Worm (Caenorhabditis elegans) whole organism, late embryonic: ENCODE results near the gene nspb-4.
A peak's percentile ranks its signal among the peaks of the same experiment; 100 is the strongest.

Source experiments
- C08G9.2 ChIP-seq: sonication (generic microtip); optimal IDR thresholded peaks from 2 replicates; lab custom pipeline; 2016; ENCODE audit warnings: mild to moderate bottlenecking, missing genetic modification characterization, moderate library complexity, missing compliant biosample characterization
- C38D4.7 ChIP-seq: fragments of 200-800 bp; sonication (Bioruptor generic); optimal IDR thresholded peaks from 2 replicates; lab custom pipeline; 2018; ENCODE audit warnings: mild to moderate bottlenecking, missing genetic modification characterization, moderate library complexity, missing compliant biosample characterization
- F13H6.1 ChIP-seq: sonication (generic microtip); optimal IDR thresholded peaks from 2 replicates; lab custom pipeline; 2016; ENCODE audit warnings: missing genetic modification characterization, missing compliant biosample characterization
- K09A11.1 ChIP-seq: sonication (generic microtip); optimal IDR thresholded peaks from 2 replicates; lab custom pipeline; 2017; ENCODE audit warnings: antibody characterized with exemption, mild to moderate bottlenecking, missing genetic modification characterization, missing compliant biosample characterization; ENCODE audit not compliant: insufficient read depth
- Y22D7AL.16 ChIP-seq: sonication (generic microtip); optimal IDR thresholded peaks from 2 replicates; lab custom pipeline; 2016; ENCODE audit warnings: missing genetic modification characterization, missing compliant biosample characterization
- ahr-1 ChIP-seq: sonication (generic microtip); optimal IDR thresholded peaks from 2 replicates; lab custom pipeline; 2016; ENCODE audit warnings: missing genetic modification characterization, missing compliant biosample characterization
- ama-1 ChIP-seq: fragments of 150-350 bp; optimal IDR thresholded peaks from 2 replicates; lab custom pipeline; 2014
- ceh-14 ChIP-seq: sonication (generic microtip); optimal IDR thresholded peaks from 2 replicates; lab custom pipeline; 2016; ENCODE audit warnings: missing genotype, missing genetic modification characterization, missing compliant biosample characterization
- ceh-18 ChIP-seq: sonication (generic microtip); optimal IDR thresholded peaks from 2 replicates; lab custom pipeline; 2016; ENCODE audit warnings: missing genetic modification characterization, missing compliant biosample characterization
- ceh-2 ChIP-seq: sonication (generic microtip); optimal IDR thresholded peaks from 2 replicates; lab custom pipeline; 2016; ENCODE audit warnings: missing genotype, missing genetic modification characterization, missing compliant biosample characterization
- ceh-30 ChIP-seq: fragments of 150-350 bp; optimal IDR thresholded peaks from 2 replicates; lab custom pipeline; 2014; ENCODE audit warnings: missing biosample characterization, missing genetic modification characterization
- ceh-31 ChIP-seq: sonication (generic microtip); optimal IDR thresholded peaks from 2 replicates; lab custom pipeline; 2016; ENCODE audit warnings: missing genetic modification characterization, missing compliant biosample characterization
- ceh-34 ChIP-seq: sonication (generic microtip); optimal IDR thresholded peaks from 2 replicates; lab custom pipeline; 2016; ENCODE audit warnings: mild to moderate bottlenecking, missing genetic modification characterization, missing compliant biosample characterization
- ceh-6 ChIP-seq: fragments of 200-800 bp; sonication (Bioruptor generic); optimal IDR thresholded peaks from 2 replicates; lab custom pipeline; 2018; ENCODE audit warnings: mild to moderate bottlenecking, missing genetic modification characterization, missing compliant biosample characterization
- ceh-9 ChIP-seq: sonication (generic microtip); optimal IDR thresholded peaks from 2 replicates; lab custom pipeline; 2016; ENCODE audit warnings: mild to moderate bottlenecking, missing genetic modification characterization, inconsistent platforms, missing compliant biosample characterization
- che-1 ChIP-seq: sonication (generic microtip); optimal IDR thresholded peaks from 2 replicates; lab custom pipeline; 2016; ENCODE audit warnings: mild to moderate bottlenecking, missing genetic modification characterization, missing compliant biosample characterization
- dve-1 ChIP-seq: sonication (generic microtip); optimal IDR thresholded peaks from 2 replicates; lab custom pipeline; 2017; ENCODE audit warnings: antibody characterized with exemption, mild to moderate bottlenecking, missing genetic modification characterization, missing compliant biosample characterization
- elt-4 ChIP-seq: sonication (generic microtip); optimal IDR thresholded peaks from 2 replicates; lab custom pipeline; 2016; ENCODE audit warnings: missing genetic modification characterization, missing compliant biosample characterization
- ets-4 ChIP-seq: sonication (generic microtip); optimal IDR thresholded peaks from 2 replicates; lab custom pipeline; 2016; ENCODE audit warnings: missing genetic modification characterization, missing compliant biosample characterization
- eyg-1 ChIP-seq: sonication (generic microtip); optimal IDR thresholded peaks from 2 replicates; lab custom pipeline; 2016; ENCODE audit warnings: missing genotype, missing genetic modification characterization, missing compliant biosample characterization
- fax-1 ChIP-seq: sonication (generic microtip); optimal IDR thresholded peaks from 2 replicates; lab custom pipeline; 2016; ENCODE audit warnings: missing genotype, missing genetic modification characterization, missing compliant biosample characterization
- gmeb-2 ChIP-seq: sonication (generic microtip); optimal IDR thresholded peaks from 2 replicates; lab custom pipeline; 2016; ENCODE audit warnings: missing genetic modification characterization, inconsistent platforms, missing compliant biosample characterization
- hlh-13 ChIP-seq: fragments of 200-800 bp; sonication (Bioruptor generic); optimal IDR thresholded peaks from 2 replicates; lab custom pipeline; 2018; ENCODE audit warnings: mild to moderate bottlenecking, missing genetic modification characterization, missing compliant biosample characterization
- hlh-15 ChIP-seq: sonication (generic microtip); optimal IDR thresholded peaks from 2 replicates; lab custom pipeline; 2016; ENCODE audit warnings: missing genetic modification characterization, missing compliant biosample characterization
- lim-6 ChIP-seq: sonication (generic microtip); optimal IDR thresholded peaks from 2 replicates; lab custom pipeline; 2016; ENCODE audit warnings: missing genetic modification characterization, missing compliant biosample characterization
- mec-3 ChIP-seq: sonication (generic microtip); optimal IDR thresholded peaks from 2 replicates; lab custom pipeline; 2016; ENCODE audit warnings: borderline replicate concordance, missing genetic modification characterization, missing compliant biosample characterization
- nfya-1 ChIP-seq: sonication (generic microtip); optimal IDR thresholded peaks from 2 replicates; lab custom pipeline; 2017; ENCODE audit warnings: missing genetic modification characterization, mild to moderate bottlenecking, missing compliant biosample characterization, antibody characterized with exemption, moderate library complexity
- odd-2 ChIP-seq: sonication (generic microtip); optimal IDR thresholded peaks from 2 replicates; lab custom pipeline; 2017; ENCODE audit warnings: antibody characterized with exemption, mild to moderate bottlenecking, missing genetic modification characterization, missing compliant biosample characterization
- pag-3 ChIP-seq: sonication (generic microtip); optimal IDR thresholded peaks from 2 replicates; lab custom pipeline; 2016; ENCODE audit warnings: missing compliant biosample characterization, missing genetic modification characterization, borderline replicate concordance
- pat-9 ChIP-seq: fragments of 200-800 bp; sonication (Bioruptor generic); optimal IDR thresholded peaks from 2 replicates; lab custom pipeline; 2018; ENCODE audit warnings: mild to moderate bottlenecking, missing genetic modification characterization, moderate library complexity, missing compliant biosample characterization
- pax-1 ChIP-seq: fragments of 150-350 bp; optimal IDR thresholded peaks from 2 replicates; lab custom pipeline; 2014; ENCODE audit warnings: missing biosample characterization, missing genetic modification characterization
- pha-2 ChIP-seq: sonication (generic microtip); optimal IDR thresholded peaks from 2 replicates; lab custom pipeline; 2017; ENCODE audit warnings: mild to moderate bottlenecking, missing genetic modification characterization, missing compliant biosample characterization
- pha-4 ChIP-seq: fragments of 150-350 bp; optimal IDR thresholded peaks from 2 replicates; lab custom pipeline; 2018; ENCODE audit warnings: missing biosample characterization, missing genetic modification reagents, missing genetic modification characterization
- pros-1 ChIP-seq: fragments of 150-350 bp; optimal IDR thresholded peaks from 2 replicates; lab custom pipeline; 2014; ENCODE audit warnings: missing biosample characterization, missing genetic modification reagents, missing genetic modification characterization
- ref-2 ChIP-seq: sonication (generic microtip); optimal IDR thresholded peaks from 2 replicates; lab custom pipeline; 2016; ENCODE audit warnings: missing genetic modification characterization, missing compliant biosample characterization
- rnt-1 ChIP-seq: sonication (generic microtip); optimal IDR thresholded peaks from 2 replicates; lab custom pipeline; 2016; ENCODE audit warnings: missing genetic modification characterization, missing compliant biosample characterization
- syd-9 ChIP-seq: sonication (generic microtip); optimal IDR thresholded peaks from 2 replicates; lab custom pipeline; 2016; ENCODE audit warnings: mild to moderate bottlenecking, missing genetic modification characterization, moderate library complexity, missing compliant biosample characterization
- tbx-2 ChIP-seq: sonication (generic microtip); optimal IDR thresholded peaks from 2 replicates; lab custom pipeline; 2016; ENCODE audit warnings: missing genetic modification characterization, missing compliant biosample characterization
- ttx-3 ChIP-seq: sonication (generic microtip); optimal IDR thresholded peaks from 2 replicates; lab custom pipeline; 2016; ENCODE audit warnings: missing genetic modification reagents, missing genetic modification characterization, missing compliant biosample characterization
- unc-3 ChIP-seq, 2 experiments: fragments of 200-800 bp in 1 of 2; sonication (Bioruptor generic) in 1 of 2; sonication (generic microtip) in 1 of 2; conservative IDR thresholded peaks in 1 of 2; optimal IDR thresholded peaks in 1 of 2; 2 replicates each; pipeline versions ENCODE4 v1.3.6 to Lab custom; 2016 to 2022; ENCODE audit warnings: missing compliant biosample characterization in 2 of 2, missing genetic modification characterization in 2 of 2, missing genetic modification reagents in 1 of 2
- unc-55 ChIP-seq: sonication (generic microtip); optimal IDR thresholded peaks from 2 replicates; lab custom pipeline; 2017; ENCODE audit warnings: missing biosample characterization, missing genetic modification reagents, missing genetic modification characterization
- unc-86 ChIP-seq: sonication (generic microtip); optimal IDR thresholded peaks from 2 replicates; lab custom pipeline; 2016; ENCODE audit warnings: missing genetic modification characterization, missing compliant biosample characterization
- zip-5 ChIP-seq: sonication (generic microtip); optimal IDR thresholded peaks from 2 replicates; lab custom pipeline; 2016; ENCODE audit warnings: missing genetic modification characterization, missing compliant biosample characterization
- ztf-16 ChIP-seq: sonication (generic microtip); optimal IDR thresholded peaks from 2 replicates; lab custom pipeline; 2017; ENCODE audit warnings: missing genetic modification characterization, missing compliant biosample characterization

Gene nspb-4

ce11 chrIV:6577914-6578313, 20.1 kb upstream of the nspb-4 start, which contains the start of gene C43G2.3:
Gene C43G2.3 (plus strand): TSS chrIV:6578214.
- TF ChIP-seq C08G9.2 (tag; lab: Kevin White, UChicago) = no peak
- TF ChIP-seq, all 69 proteins: peak for 0

- no peak for TF ChIP-seq pha-4 (tag; lab: Kevin White, UChicago)
- no peak for TF ChIP-seq ceh-30 (tag; lab: Kevin White, UChicago)
- TF ChIP-seq tbx-2 (tag; lab: Kevin White, UChicago) = no peak
- TF ChIP-seq hlh-15 (tag; lab: Kevin White, UChicago) = no peak
- TF ChIP-seq eyg-1 (tag; lab: Kevin White, UChicago) = no peak
- TF ChIP-seq odd-2 = no peak
- no peak for TF ChIP-seq syd-9 (tag; lab: Kevin White, UChicago)
- TF ChIP-seq nfya-1 (tag; lab: Kevin White, UChicago) = no peak
- no peak for TF ChIP-seq dve-1 (tag; lab: Kevin White, UChicago)
- TF ChIP-seq, all 69 proteins: peak for 0
Observed at ce11 chrIV:6581658-6582057, 16.4 kb upstream of the nspb-4 start.

ce11 chrIV:6582604-6583003, 15.4 kb upstream of the nspb-4 start, which contains the start of gene odr-8:
Gene odr-8 (minus strand): TSS chrIV:6582704.
- no peak for TF ChIP-seq Y22D7AL.16
- TF ChIP-seq ceh-18 (tag; lab: Kevin White, UChicago) = no peak
- TF ChIP-seq zip-5 (tag; lab: Kevin White, UChicago) = no peak
- TF ChIP-seq syd-9 (tag; lab: Kevin White, UChicago) = no peak
- TF ChIP-seq ceh-9 (tag; lab: Kevin White, UChicago) = no peak
- TF ChIP-seq pat-9 (tag; lab: Kevin White, UChicago) = no peak
- no peak for TF ChIP-seq gmeb-2
- TF ChIP-seq ceh-2 (tag; lab: Kevin White, UChicago) = no peak
- no peak for TF ChIP-seq ceh-14
- TF ChIP-seq F13H6.1 (tag; lab: Kevin White, UChicago) = no peak
- TF ChIP-seq, all 69 proteins: peak for 0

ce11 chrIV:6585397-6585921, 12.6 kb upstream of the nspb-4 start, which contains the start of the genes F38A5.2 and dnj-11:
Gene F38A5.2 (minus strand): TSS chrIV:6585400.
Gene dnj-11 (plus strand): TSS chrIV:6585871.
- no peak for TF ChIP-seq C38D4.7
- TF ChIP-seq ttx-3 (tag; lab: Kevin White, UChicago) = no peak
- TF ChIP-seq ceh-34 (tag; lab: Kevin White, UChicago) = peak; percentile 26
- no peak for TF ChIP-seq ets-4 (tag; lab: Kevin White, UChicago)
- peak; percentile 55 for TF ChIP-seq rnt-1 (tag; lab: Kevin White, UChicago)
- TF ChIP-seq unc-55 (GFP tag; lab: Kevin White, UChicago) = peak; percentile 27
- TF ChIP-seq lim-6 (tag; lab: Kevin White, UChicago) = no peak
- no peak for TF ChIP-seq zip-5 (tag; lab: Kevin White, UChicago)
- TF ChIP-seq pag-3 (tag; lab: Kevin White, UChicago) = no peak
- peak; percentile 33 for TF ChIP-seq tbx-2 (tag; lab: Kevin White, UChicago)
- no peak for TF ChIP-seq unc-86 (tag; lab: Kevin White, UChicago)
- TF ChIP-seq elt-4 = no peak
- no peak for TF ChIP-seq ceh-6 (GFP tag; lab: Kevin White, UChicago)
- TF ChIP-seq syd-9 (tag; lab: Kevin White, UChicago) = no peak
- TF ChIP-seq Y22D7AL.16 = no peak
- no peak for TF ChIP-seq pha-4 (tag; lab: Kevin White, UChicago)
- TF ChIP-seq ceh-31 (tag; lab: Kevin White, UChicago) = peak; percentile 72
- TF ChIP-seq ztf-16 (tag; lab: Kevin White, UChicago) = no peak
- TF ChIP-seq odd-2 = no peak
- TF ChIP-seq che-1 (tag; lab: Kevin White, UChicago) = no peak
- no peak for TF ChIP-seq ahr-1 (tag; lab: Kevin White, UChicago)
- no peak for TF ChIP-seq pat-9 (tag; lab: Kevin White, UChicago)
- no peak for TF ChIP-seq K09A11.1 (tag; lab: Kevin White, UChicago)
- TF ChIP-seq pros-1 (tag; lab: Kevin White, UChicago) = no peak
- no peak for TF ChIP-seq ceh-9 (tag; lab: Kevin White, UChicago)
- TF ChIP-seq hlh-13 (GFP tag; lab: Kevin White, UChicago) = no peak
- TF ChIP-seq fax-1 (tag; lab: Kevin White, UChicago) = no peak
- TF ChIP-seq C08G9.2 (tag; lab: Kevin White, UChicago) = no peak
- no peak for TF ChIP-seq ref-2 (tag; lab: Kevin White, UChicago)
- no peak for TF ChIP-seq unc-3 (GFP tag; conservative IDR thresholded peaks at IDR 0.05; lab: Robert Waterston, UW)
- TF ChIP-seq unc-3 (tag; optimal IDR thresholded peaks at IDR 0.05; lab: Kevin White, UChicago) = no peak
- no peak for TF ChIP-seq ceh-14
- peak; percentile 71 for TF ChIP-seq pax-1 (tag; lab: Kevin White, UChicago)
- no peak for TF ChIP-seq mec-3
- no peak for TF ChIP-seq ceh-30 (tag; lab: Kevin White, UChicago)
- no peak for TF ChIP-seq pha-2 (tag; lab: Kevin White, UChicago)
- no peak for TF ChIP-seq ama-1
